Worm (Caenorhabditis elegans): Measurements from ENCODE around the gene clec-142.

DNA sequence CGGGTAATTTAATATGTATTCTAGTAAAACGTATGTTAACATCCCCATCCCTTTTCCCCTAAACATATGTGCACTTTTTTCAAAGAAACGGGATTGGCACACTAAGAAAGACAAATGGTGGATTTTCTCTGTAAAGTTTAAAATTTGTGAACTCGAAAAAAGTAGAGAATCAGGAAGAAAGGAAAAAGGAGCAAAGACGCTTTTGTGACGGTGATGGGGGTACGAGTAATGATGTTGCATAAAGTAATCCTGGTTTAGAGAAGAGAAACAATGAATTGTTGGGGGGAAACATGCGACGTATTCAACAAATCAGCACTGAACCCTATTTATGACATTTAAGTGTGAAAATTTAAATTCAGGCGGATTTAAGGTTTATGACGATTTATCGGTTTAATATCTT lies 33.0 kb downstream of the clec-142 start:
- TF ChIP-seq ama-1 (optimal IDR thresholded peaks at IDR 0.05) (no peak), lin-13 (GFP tag; optimal IDR thresholded peaks at IDR 0.05) (no peak), snpc-4 (tag; optimal IDR thresholded peaks at IDR 0.05) (no peak), ceh-82 (tag; optimal IDR thresholded peaks at IDR 0.05) (no peak), vab-15 (tag; optimal IDR thresholded peaks at IDR 0.05) (no peak), egl-27 (tag; optimal IDR thresholded peaks at IDR 0.05) (no peak), blmp-1 (tag; optimal IDR thresholded peaks at IDR 0.05) (no peak), lir-3 (tag; optimal IDR thresholded peaks at IDR 0.05; ENCODE audit: poor library complexity) (no peak)
